Worm (Caenorhabditis elegans) whole organism, mixed stage, embryonic: ENCODE results near the gene pstk-1.

ENCODE experiments used
- M03D4.4 ChIP-seq: sonication (generic microtip); optimal IDR thresholded peaks from 2 replicates; lab custom pipeline; 2017; ENCODE audit warnings: mild to moderate bottlenecking, missing genetic modification characterization, missing compliant biosample characterization
- bed-3 ChIP-seq: fragments of 200-800 bp; sonication (Bioruptor generic); optimal IDR thresholded peaks from 3 replicates; lab custom pipeline; 2018; ENCODE audit warnings: mild to moderate bottlenecking, missing genetic modification characterization, moderate library complexity, missing compliant biosample characterization
- blmp-1 ChIP-seq: fragments of 150-350 bp; optimal IDR thresholded peaks from 2 replicates; lab custom pipeline; 2014; ENCODE audit warnings: missing biosample characterization, missing genetic modification characterization
- ceh-39 ChIP-seq: fragments of 150-350 bp; optimal IDR thresholded peaks from 2 replicates; lab custom pipeline; 2014; ENCODE audit warnings: missing biosample characterization, missing genetic modification characterization
- ceh-43 ChIP-seq: fragments of 200-800 bp; sonication (Bioruptor generic); optimal IDR thresholded peaks from 2 replicates; lab custom pipeline; 2018; ENCODE audit warnings: mild to moderate bottlenecking, missing genetic modification characterization, moderate library complexity, missing compliant biosample characterization
- ceh-83 ChIP-seq: fragments of 200-800 bp; sonication (Bioruptor generic); optimal IDR thresholded peaks from 2 replicates; lab custom pipeline; 2018; ENCODE audit warnings: mild to moderate bottlenecking, missing genetic modification characterization, missing compliant biosample characterization
- ces-1 ChIP-seq: fragments of 150-350 bp; optimal IDR thresholded peaks from 2 replicates; lab custom pipeline; 2014; ENCODE audit warnings: missing biosample characterization, missing genetic modification reagents, missing genetic modification characterization
- cnd-1 ChIP-seq: fragments of 200-800 bp; sonication (Bioruptor generic); optimal IDR thresholded peaks from 2 replicates; lab custom pipeline; 2018; ENCODE audit warnings: mild to moderate bottlenecking, missing genetic modification characterization, missing compliant biosample characterization
- drap-1 ChIP-seq: fragments of 200-800 bp; sonication (Bioruptor generic); optimal IDR thresholded peaks from 3 replicates; lab custom pipeline; 2018; ENCODE audit warnings: mild to moderate bottlenecking, missing genetic modification characterization, missing compliant biosample characterization
- elt-1 ChIP-seq: sonication (generic microtip); optimal IDR thresholded peaks from 2 replicates; lab custom pipeline; 2017; ENCODE audit warnings: missing genetic modification characterization, mild to moderate bottlenecking, missing compliant biosample characterization, antibody characterized with exemption, moderate library complexity, borderline replicate concordance; ENCODE audit not compliant: insufficient read depth
- elt-3 ChIP-seq: fragments of 150-350 bp; optimal IDR thresholded peaks from 2 replicates; lab custom pipeline; 2014; ENCODE audit warnings: missing biosample characterization, missing genetic modification characterization
- flh-1 ChIP-seq: fragments of 200-800 bp; sonication (Bioruptor generic); optimal IDR thresholded peaks from 2 replicates; lab custom pipeline; 2018; ENCODE audit warnings: mild to moderate bottlenecking, missing genetic modification characterization, moderate library complexity, missing compliant biosample characterization
- hlh-1 ChIP-seq: fragments of 150-350 bp; optimal IDR thresholded peaks from 2 replicates; lab custom pipeline; 2014; ENCODE audit warnings: missing biosample characterization, missing genetic modification reagents, missing genetic modification characterization
- lin-13 ChIP-seq: fragments of 150-350 bp; optimal IDR thresholded peaks from 2 replicates; lab custom pipeline; 2014; ENCODE audit warnings: missing biosample characterization, missing genetic modification characterization
- lin-32 ChIP-seq: fragments of 200-800 bp; sonication (Bioruptor generic); optimal IDR thresholded peaks from 2 replicates; lab custom pipeline; 2018; ENCODE audit warnings: mild to moderate bottlenecking, missing genetic modification characterization, missing compliant biosample characterization
- lsy-2 ChIP-seq: fragments of 150-350 bp; optimal IDR thresholded peaks from 2 replicates; lab custom pipeline; 2014; ENCODE audit warnings: missing biosample characterization, missing genetic modification characterization
- mep-1 ChIP-seq: fragments of 150-350 bp; optimal IDR thresholded peaks from 2 replicates; lab custom pipeline; 2017; ENCODE audit warnings: missing biosample characterization, missing genetic modification reagents, missing genetic modification characterization, inconsistent platforms
- mls-2 ChIP-seq: sonication (generic microtip); optimal IDR thresholded peaks from 2 replicates; lab custom pipeline; 2016; ENCODE audit warnings: mild to moderate bottlenecking, missing genetic modification characterization, moderate library complexity, missing compliant biosample characterization
- nhr-12 ChIP-seq: fragments of 150-350 bp; optimal IDR thresholded peaks from 2 replicates; lab custom pipeline; 2014; ENCODE audit warnings: missing biosample characterization, missing genetic modification characterization
- nhr-2 ChIP-seq: fragments of 150-350 bp; optimal IDR thresholded peaks from 2 replicates; lab custom pipeline; 2014; ENCODE audit warnings: missing biosample characterization, missing genetic modification characterization
- nhr-237 ChIP-seq: fragments of 150-350 bp; optimal IDR thresholded peaks from 2 replicates; lab custom pipeline; 2014; ENCODE audit warnings: missing biosample characterization, missing genetic modification characterization
- nhr-28 ChIP-seq: fragments of 150-350 bp; optimal IDR thresholded peaks from 2 replicates; lab custom pipeline; 2014; ENCODE audit warnings: missing biosample characterization, missing genetic modification characterization
- nhr-76 ChIP-seq: sonication (generic microtip); optimal IDR thresholded peaks from 2 replicates; lab custom pipeline; 2017; ENCODE audit warnings: missing biosample characterization, missing genetic modification characterization
- pha-4 ChIP-seq: fragments of 150-350 bp; optimal IDR thresholded peaks from 2 replicates; lab custom pipeline; 2018; ENCODE audit warnings: missing biosample characterization, missing genetic modification reagents, missing genetic modification characterization
- sem-2 ChIP-seq: fragments of 200-800 bp; sonication (Bioruptor generic); optimal IDR thresholded peaks from 2 replicates; lab custom pipeline; 2018; ENCODE audit warnings: mild to moderate bottlenecking, missing genetic modification characterization, missing compliant biosample characterization
- snpc-4 ChIP-seq: fragments of 150-350 bp; optimal IDR thresholded peaks from 2 replicates; lab custom pipeline; 2014; ENCODE audit warnings: missing biosample characterization, missing genetic modification characterization
- tbx-8 ChIP-seq: fragments of 200-800 bp; sonication (Bioruptor generic); optimal IDR thresholded peaks from 2 replicates; lab custom pipeline; 2018; ENCODE audit warnings: mild to moderate bottlenecking, missing genetic modification characterization, moderate library complexity, missing compliant biosample characterization
- zip-8 ChIP-seq: fragments of 150-350 bp; optimal IDR thresholded peaks from 2 replicates; lab custom pipeline; 2014; ENCODE audit warnings: missing biosample characterization, missing genetic modification characterization
- ztf-11 ChIP-seq: fragments of 150-350 bp; optimal IDR thresholded peaks from 2 replicates; lab custom pipeline; 2014; ENCODE audit warnings: missing biosample characterization, missing genetic modification characterization

Gene pstk-1

DNA sequence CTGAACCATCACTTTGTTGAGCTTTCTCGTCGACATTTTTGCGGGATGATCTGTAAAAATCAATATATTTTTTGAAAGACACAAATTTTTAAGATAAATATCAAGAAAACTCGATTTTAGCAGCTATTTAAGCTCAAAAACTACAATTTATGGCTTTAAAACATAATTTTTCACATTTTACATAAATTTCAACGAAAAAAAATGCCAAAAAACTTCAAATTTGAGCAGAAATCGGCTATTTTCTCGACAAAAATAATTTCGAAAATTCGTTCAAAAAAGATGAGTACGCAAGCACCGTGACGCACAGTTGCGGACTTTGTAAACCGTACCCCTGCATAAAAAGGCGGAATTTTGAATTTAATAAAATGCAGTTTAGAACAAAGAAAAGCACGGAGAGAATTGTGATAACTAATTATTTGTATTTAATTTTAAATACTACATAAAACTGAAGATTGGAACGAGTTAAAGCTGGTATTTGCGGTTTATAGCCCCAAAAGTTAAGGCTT lies 36.8 kb upstream of the pstk-1 start, which contains the start of gene snr-6 (continued):
- TF ChIP-seq ztf-11 (tag; lab: Kevin White, UChicago) (no peak), nhr-12 (tag; lab: Kevin White, UChicago) (no peak), ceh-39 (peak; percentile 23)

DNA sequence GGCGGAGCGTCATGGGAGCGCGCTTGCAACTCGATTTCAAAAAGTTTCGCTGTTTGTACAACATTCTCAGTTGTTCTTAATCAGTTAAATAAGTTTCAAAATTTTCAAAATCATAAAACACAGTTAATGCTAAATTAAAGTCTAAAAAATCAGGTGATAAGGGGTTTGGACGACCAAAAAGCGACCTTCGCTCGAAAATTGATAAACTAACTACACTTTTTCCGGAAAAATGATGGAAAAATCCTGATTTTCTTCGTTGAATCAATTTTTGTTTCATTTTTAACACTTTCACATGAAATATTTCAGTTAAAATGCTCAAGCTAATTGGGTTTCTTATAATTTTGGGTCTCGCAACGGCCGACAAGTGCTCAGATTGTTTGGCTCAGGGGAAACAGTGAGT lies 36.2 kb upstream of the pstk-1 start, which contains the start of gene Y49E10.16:
Y49E10.16 (plus strand) TSS at position 301 of the 400 bp plus-strand sequence.
- TF ChIP-seq nhr-76 (tag; lab: Kevin White, UChicago) = no peak
- TF ChIP-seq snpc-4 = no peak
- no peak for TF ChIP-seq mep-1 (tag; lab: Kevin White, UChicago)
- TF ChIP-seq mls-2 (tag; lab: Kevin White, UChicago) = no peak
- TF ChIP-seq hlh-1 (tag; lab: Kevin White, UChicago) = no peak
- no peak for TF ChIP-seq zip-8 (tag; lab: Kevin White, UChicago)
- no peak for TF ChIP-seq flh-1 (GFP tag; lab: Kevin White, UChicago)
- TF ChIP-seq lin-32 (GFP tag; lab: Kevin White, UChicago) = no peak
- TF ChIP-seq bed-3 = no peak
- TF ChIP-seq ces-1 (GFP tag; lab: Kevin White, UChicago) = no peak
- no peak for TF ChIP-seq nhr-237 (tag; lab: Kevin White, UChicago)
- no peak for TF ChIP-seq M03D4.4 (tag; lab: Kevin White, UChicago)
- no peak for TF ChIP-seq pha-4 (tag; lab: Kevin White, UChicago)
- no peak for TF ChIP-seq ceh-43
- TF ChIP-seq sem-2 (GFP tag; lab: Kevin White, UChicago) = no peak
- no peak for TF ChIP-seq blmp-1 (tag; lab: Kevin White, UChicago)
- TF ChIP-seq lsy-2 (tag; lab: Kevin White, UChicago) = no peak
- TF ChIP-seq drap-1 (GFP tag; lab: Kevin White, UChicago) = no peak
- TF ChIP-seq, all 35 proteins: peak for 0

DNA sequence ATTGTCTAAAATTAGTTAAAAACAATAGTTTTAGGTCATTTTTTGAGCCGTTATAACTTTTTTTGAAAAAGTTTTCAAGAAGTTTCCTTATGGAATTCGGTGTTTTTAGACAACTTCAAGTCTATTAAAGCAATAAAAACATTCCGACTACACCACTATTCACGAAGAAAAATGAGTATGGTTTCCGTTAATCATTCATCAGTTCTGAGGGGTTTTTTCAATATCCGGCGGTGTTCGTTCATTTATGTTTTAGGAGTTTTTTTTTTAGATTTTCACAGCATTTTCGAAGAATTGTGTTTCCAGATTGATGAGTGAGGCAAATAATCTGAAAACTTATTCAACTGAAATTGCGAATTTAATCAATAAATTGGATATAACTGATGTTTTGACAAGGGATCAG lies 32.3 kb upstream of the pstk-1 start, which contains the start of gene Y49E10.27:
Y49E10.27 (plus strand) TSS at position 301 of the 400 bp plus-strand sequence.
- no peak for TF ChIP-seq lsy-2 (tag; lab: Kevin White, UChicago)
- no peak for TF ChIP-seq nhr-237 (tag; lab: Kevin White, UChicago)
- TF ChIP-seq elt-3 (tag; lab: Kevin White, UChicago) = no peak
- no peak for TF ChIP-seq ceh-39
- no peak for TF ChIP-seq ces-1 (GFP tag; lab: Kevin White, UChicago)
- no peak for TF ChIP-seq sem-2 (GFP tag; lab: Kevin White, UChicago)
- no peak for TF ChIP-seq M03D4.4 (tag; lab: Kevin White, UChicago)
- no peak for TF ChIP-seq ceh-83 (GFP tag; lab: Kevin White, UChicago)
- no peak for TF ChIP-seq drap-1 (GFP tag; lab: Kevin White, UChicago)

DNA sequence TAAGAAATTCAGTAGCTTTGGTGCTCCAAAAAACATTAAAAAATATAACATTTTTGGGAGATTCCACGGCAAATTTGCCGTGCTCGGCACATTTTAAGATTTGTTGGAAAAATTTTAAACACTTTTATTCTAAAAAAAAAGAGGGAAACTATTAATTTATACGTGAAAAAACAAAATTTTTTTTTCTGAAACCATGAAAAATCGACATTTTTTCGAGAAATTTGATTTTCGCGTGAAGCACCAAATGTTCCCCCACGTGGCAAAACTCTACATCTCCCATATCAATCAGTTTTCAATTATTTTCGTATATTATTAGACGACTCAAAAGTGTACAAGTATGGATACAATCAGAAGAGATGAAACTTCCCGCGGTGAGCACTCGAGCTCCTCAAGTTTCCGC lies 30.2 kb upstream of the pstk-1 start, which contains the start of gene fbxa-218:
fbxa-218 (plus strand) TSS at position 301 of the 400 bp plus-strand sequence.
- TF ChIP-seq ceh-83 (GFP tag; lab: Kevin White, UChicago) (no peak), zip-8 (tag; lab: Kevin White, UChicago) (no peak), snpc-4 (no peak), sem-2 (GFP tag; lab: Kevin White, UChicago) (no peak), elt-1 (tag; lab: Kevin White, UChicago) (no peak), M03D4.4 (tag; lab: Kevin White, UChicago) (no peak)

DNA sequence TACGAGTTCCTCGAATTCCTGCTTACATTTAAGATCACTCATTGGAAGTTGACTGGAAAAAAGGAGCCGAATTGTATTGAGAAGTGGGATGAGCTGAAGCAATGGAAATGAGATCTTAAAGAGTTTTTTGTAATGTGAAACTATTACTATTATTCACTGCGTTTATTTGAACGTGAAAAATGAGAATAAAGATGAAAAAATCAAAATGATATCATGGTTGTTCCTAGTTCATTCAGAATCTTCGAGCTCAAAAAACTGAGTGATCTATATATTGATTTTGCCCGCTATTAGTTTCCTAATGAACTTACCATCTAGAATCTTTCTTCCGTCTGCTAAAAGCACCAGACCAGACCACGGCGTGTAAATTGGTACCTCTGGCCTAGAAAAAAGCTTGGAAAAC lies 29.4 kb upstream of the pstk-1 start:
- TF ChIP-seq lin-13 (tag; lab: Kevin White, UChicago) (no peak), tbx-8 (GFP tag; lab: Kevin White, UChicago) (no peak), hlh-1 (tag; lab: Kevin White, UChicago) (no peak), nhr-2 (no peak), zip-8 (tag; lab: Kevin White, UChicago) (no peak), M03D4.4 (tag; lab: Kevin White, UChicago) (no peak), pha-4 (tag; lab: Kevin White, UChicago) (no peak), elt-1 (tag; lab: Kevin White, UChicago) (no peak), ces-1 (GFP tag; lab: Kevin White, UChicago) (no peak), mls-2 (tag; lab: Kevin White, UChicago) (no peak), lin-32 (GFP tag; lab: Kevin White, UChicago) (no peak), drap-1 (GFP tag; lab: Kevin White, UChicago) (no peak), nhr-76 (tag; lab: Kevin White, UChicago) (no peak), ceh-83 (GFP tag; lab: Kevin White, UChicago) (no peak), blmp-1 (tag; lab: Kevin White, UChicago) (no peak), cnd-1 (tag; lab: Kevin White, UChicago) (no peak), nhr-28 (tag; lab: Kevin White, UChicago) (no peak), snpc-4 (no peak)
